Worm (Caenorhabditis elegans) whole organism, mixed stage, embryonic: ENCODE measurements around the gene fis-1.
A peak's percentile ranks its signal among the peaks of the same experiment; 100 is the strongest.

ENCODE experiments used
- blmp-1 ChIP-seq: fragments of 150-350 bp; optimal IDR thresholded peaks from 2 replicates; lab custom pipeline; 2014; ENCODE audit warnings: missing biosample characterization, missing genetic modification characterization
- drap-1 ChIP-seq: fragments of 200-800 bp; sonication (Bioruptor generic); optimal IDR thresholded peaks from 3 replicates; lab custom pipeline; 2018; ENCODE audit warnings: mild to moderate bottlenecking, missing genetic modification characterization, missing compliant biosample characterization
- hlh-1 ChIP-seq: fragments of 150-350 bp; optimal IDR thresholded peaks from 2 replicates; lab custom pipeline; 2014; ENCODE audit warnings: missing biosample characterization, missing genetic modification reagents, missing genetic modification characterization
- nhr-28 ChIP-seq: fragments of 150-350 bp; optimal IDR thresholded peaks from 2 replicates; lab custom pipeline; 2014; ENCODE audit warnings: missing biosample characterization, missing genetic modification characterization
- nhr-76 ChIP-seq: sonication (generic microtip); optimal IDR thresholded peaks from 2 replicates; lab custom pipeline; 2017; ENCODE audit warnings: missing biosample characterization, missing genetic modification characterization
- pha-4 ChIP-seq: fragments of 150-350 bp; optimal IDR thresholded peaks from 2 replicates; lab custom pipeline; 2018; ENCODE audit warnings: missing biosample characterization, missing genetic modification reagents, missing genetic modification characterization
- sptf-1 ChIP-seq: sonication (generic microtip); optimal IDR thresholded peaks from 2 replicates; lab custom pipeline; 2017; ENCODE audit warnings: mild to moderate bottlenecking, missing genetic modification characterization, moderate library complexity, missing compliant biosample characterization
- unc-39 ChIP-seq: fragments of 150-350 bp; optimal IDR thresholded peaks from 2 replicates; lab custom pipeline; 2014; ENCODE audit warnings: missing biosample characterization, missing genetic modification characterization
- unc-62 ChIP-seq: fragments of 150-350 bp; optimal IDR thresholded peaks from 2 replicates; lab custom pipeline; 2014; ENCODE audit warnings: missing biosample characterization, missing genetic modification reagents, missing genetic modification characterization
- ztf-11 ChIP-seq: fragments of 150-350 bp; optimal IDR thresholded peaks from 2 replicates; lab custom pipeline; 2014; ENCODE audit warnings: missing biosample characterization, missing genetic modification characterization

- no peak for TF ChIP-seq drap-1
- no peak for TF ChIP-seq unc-62
- no peak for TF ChIP-seq nhr-76 (tag; lab: Kevin White, UChicago)
- no peak for TF ChIP-seq pha-4
- no peak for TF ChIP-seq unc-39 (tag; lab: Kevin White, UChicago)
- TF ChIP-seq ztf-11 (tag; lab: Kevin White, UChicago), result no peak
- no peak for TF ChIP-seq nhr-28 (tag; lab: Kevin White, UChicago)
- TF ChIP-seq hlh-1 (tag; lab: Kevin White, UChicago), result no peak
- no peak for TF ChIP-seq blmp-1
- TF ChIP-seq sptf-1 (tag; lab: Kevin White, UChicago), result peak; percentile 9
Measured at ce11 chrII:6776418-6777034, 21.6 kb downstream of the fis-1 start, which contains the start of gene ssup-72.
